Worm (Caenorhabditis elegans) whole organism, mixed stage, embryonic: ENCODE measurements around the gene W08E12.8.

Experiments
- M03D4.4 ChIP-seq: sonication (generic microtip); optimal IDR thresholded peaks from 2 replicates; lab custom pipeline; 2017; ENCODE audit warnings: mild to moderate bottlenecking, missing genetic modification characterization, missing compliant biosample characterization
- bed-3 ChIP-seq: fragments of 200-800 bp; sonication (Bioruptor generic); optimal IDR thresholded peaks from 3 replicates; lab custom pipeline; 2018; ENCODE audit warnings: mild to moderate bottlenecking, missing genetic modification characterization, moderate library complexity, missing compliant biosample characterization
- blmp-1 ChIP-seq: fragments of 150-350 bp; optimal IDR thresholded peaks from 2 replicates; lab custom pipeline; 2014; ENCODE audit warnings: missing biosample characterization, missing genetic modification characterization
- ceh-39 ChIP-seq: fragments of 150-350 bp; optimal IDR thresholded peaks from 2 replicates; lab custom pipeline; 2014; ENCODE audit warnings: missing biosample characterization, missing genetic modification characterization
- ceh-43 ChIP-seq: fragments of 200-800 bp; sonication (Bioruptor generic); optimal IDR thresholded peaks from 2 replicates; lab custom pipeline; 2018; ENCODE audit warnings: mild to moderate bottlenecking, missing genetic modification characterization, moderate library complexity, missing compliant biosample characterization
- ceh-83 ChIP-seq: fragments of 200-800 bp; sonication (Bioruptor generic); optimal IDR thresholded peaks from 2 replicates; lab custom pipeline; 2018; ENCODE audit warnings: mild to moderate bottlenecking, missing genetic modification characterization, missing compliant biosample characterization
- ces-1 ChIP-seq: fragments of 150-350 bp; optimal IDR thresholded peaks from 2 replicates; lab custom pipeline; 2014; ENCODE audit warnings: missing biosample characterization, missing genetic modification reagents, missing genetic modification characterization
- cnd-1 ChIP-seq: fragments of 200-800 bp; sonication (Bioruptor generic); optimal IDR thresholded peaks from 2 replicates; lab custom pipeline; 2018; ENCODE audit warnings: mild to moderate bottlenecking, missing genetic modification characterization, missing compliant biosample characterization
- drap-1 ChIP-seq: fragments of 200-800 bp; sonication (Bioruptor generic); optimal IDR thresholded peaks from 3 replicates; lab custom pipeline; 2018; ENCODE audit warnings: mild to moderate bottlenecking, missing genetic modification characterization, missing compliant biosample characterization
- elt-1 ChIP-seq: sonication (generic microtip); optimal IDR thresholded peaks from 2 replicates; lab custom pipeline; 2017; ENCODE audit warnings: missing genetic modification characterization, mild to moderate bottlenecking, missing compliant biosample characterization, antibody characterized with exemption, moderate library complexity, borderline replicate concordance; ENCODE audit not compliant: insufficient read depth
- elt-3 ChIP-seq: fragments of 150-350 bp; optimal IDR thresholded peaks from 2 replicates; lab custom pipeline; 2014; ENCODE audit warnings: missing biosample characterization, missing genetic modification characterization
- flh-1 ChIP-seq: fragments of 200-800 bp; sonication (Bioruptor generic); optimal IDR thresholded peaks from 2 replicates; lab custom pipeline; 2018; ENCODE audit warnings: mild to moderate bottlenecking, missing genetic modification characterization, moderate library complexity, missing compliant biosample characterization
- ham-2 ChIP-seq: fragments of 200-800 bp; sonication (Bioruptor generic); optimal IDR thresholded peaks from 2 replicates; lab custom pipeline; 2018; ENCODE audit warnings: mild to moderate bottlenecking, missing genetic modification characterization, missing compliant biosample characterization
- hlh-1 ChIP-seq: fragments of 150-350 bp; optimal IDR thresholded peaks from 2 replicates; lab custom pipeline; 2014; ENCODE audit warnings: missing biosample characterization, missing genetic modification reagents, missing genetic modification characterization
- lin-13 ChIP-seq: fragments of 150-350 bp; optimal IDR thresholded peaks from 2 replicates; lab custom pipeline; 2014; ENCODE audit warnings: missing biosample characterization, missing genetic modification characterization
- mab-5 ChIP-seq: fragments of 150-350 bp; optimal IDR thresholded peaks from 2 replicates; lab custom pipeline; 2014; ENCODE audit warnings: missing biosample characterization, missing genetic modification characterization
- mep-1 ChIP-seq: fragments of 150-350 bp; optimal IDR thresholded peaks from 2 replicates; lab custom pipeline; 2017; ENCODE audit warnings: missing biosample characterization, missing genetic modification reagents, missing genetic modification characterization, inconsistent platforms
- mls-2 ChIP-seq: sonication (generic microtip); optimal IDR thresholded peaks from 2 replicates; lab custom pipeline; 2016; ENCODE audit warnings: mild to moderate bottlenecking, missing genetic modification characterization, moderate library complexity, missing compliant biosample characterization
- nhr-12 ChIP-seq: fragments of 150-350 bp; optimal IDR thresholded peaks from 2 replicates; lab custom pipeline; 2014; ENCODE audit warnings: missing biosample characterization, missing genetic modification characterization
- nhr-2 ChIP-seq: fragments of 150-350 bp; optimal IDR thresholded peaks from 2 replicates; lab custom pipeline; 2014; ENCODE audit warnings: missing biosample characterization, missing genetic modification characterization
- nhr-237 ChIP-seq: fragments of 150-350 bp; optimal IDR thresholded peaks from 2 replicates; lab custom pipeline; 2014; ENCODE audit warnings: missing biosample characterization, missing genetic modification characterization
- nhr-28 ChIP-seq: fragments of 150-350 bp; optimal IDR thresholded peaks from 2 replicates; lab custom pipeline; 2014; ENCODE audit warnings: missing biosample characterization, missing genetic modification characterization
- nhr-76 ChIP-seq: sonication (generic microtip); optimal IDR thresholded peaks from 2 replicates; lab custom pipeline; 2017; ENCODE audit warnings: missing biosample characterization, missing genetic modification characterization
- pha-4 ChIP-seq: fragments of 150-350 bp; optimal IDR thresholded peaks from 2 replicates; lab custom pipeline; 2018; ENCODE audit warnings: missing biosample characterization, missing genetic modification reagents, missing genetic modification characterization
- sem-2 ChIP-seq: fragments of 200-800 bp; sonication (Bioruptor generic); optimal IDR thresholded peaks from 2 replicates; lab custom pipeline; 2018; ENCODE audit warnings: mild to moderate bottlenecking, missing genetic modification characterization, missing compliant biosample characterization
- snpc-4 ChIP-seq: fragments of 150-350 bp; optimal IDR thresholded peaks from 2 replicates; lab custom pipeline; 2014; ENCODE audit warnings: missing biosample characterization, missing genetic modification characterization
- sptf-1 ChIP-seq: sonication (generic microtip); optimal IDR thresholded peaks from 2 replicates; lab custom pipeline; 2017; ENCODE audit warnings: mild to moderate bottlenecking, missing genetic modification characterization, moderate library complexity, missing compliant biosample characterization
- tbx-8 ChIP-seq: fragments of 200-800 bp; sonication (Bioruptor generic); optimal IDR thresholded peaks from 2 replicates; lab custom pipeline; 2018; ENCODE audit warnings: mild to moderate bottlenecking, missing genetic modification characterization, moderate library complexity, missing compliant biosample characterization
- unc-120 ChIP-seq: sonication (generic microtip); optimal IDR thresholded peaks from 2 replicates; lab custom pipeline; 2017; ENCODE audit warnings: missing genetic modification characterization, missing compliant biosample characterization; ENCODE audit not compliant: poor library complexity, severe bottlenecking
- unc-39 ChIP-seq: fragments of 150-350 bp; optimal IDR thresholded peaks from 2 replicates; lab custom pipeline; 2014; ENCODE audit warnings: missing biosample characterization, missing genetic modification characterization
- unc-62 ChIP-seq: fragments of 150-350 bp; optimal IDR thresholded peaks from 2 replicates; lab custom pipeline; 2014; ENCODE audit warnings: missing biosample characterization, missing genetic modification reagents, missing genetic modification characterization
- zip-8 ChIP-seq: fragments of 150-350 bp; optimal IDR thresholded peaks from 2 replicates; lab custom pipeline; 2014; ENCODE audit warnings: missing biosample characterization, missing genetic modification characterization
- ztf-11 ChIP-seq: fragments of 150-350 bp; optimal IDR thresholded peaks from 2 replicates; lab custom pipeline; 2014; ENCODE audit warnings: missing biosample characterization, missing genetic modification characterization

W08E12.8 gene

DNA sequence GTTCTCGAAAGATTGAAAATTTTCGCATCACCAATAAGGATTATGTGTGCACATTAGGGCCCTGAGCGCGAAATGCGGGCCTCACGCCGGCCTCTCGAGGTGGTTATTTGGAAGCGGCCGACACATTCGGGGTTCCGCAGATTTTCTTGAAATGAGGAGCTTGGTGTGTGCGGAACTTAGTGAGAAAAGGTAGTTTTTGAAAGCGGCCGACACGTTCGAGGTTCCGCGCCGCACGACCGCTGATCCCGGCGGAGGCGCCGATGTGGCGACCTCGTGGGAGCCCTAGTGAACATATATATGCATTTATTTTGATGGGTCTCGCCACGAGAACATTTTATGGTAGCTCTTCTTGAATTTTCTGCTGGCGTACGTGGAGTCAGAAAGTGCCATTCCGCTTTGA lies 25.3 kb upstream of the W08E12.8 start:
- TF ChIP-seq M03D4.4 (tag; lab: Kevin White, UChicago) (no peak), ham-2 (GFP tag; lab: Kevin White, UChicago) (no peak)

- TF ChIP-seq pha-4 (no peak), elt-3 (no peak), ceh-39 (tag; lab: Kevin White, UChicago) (no peak), nhr-2 (no peak), drap-1 (GFP tag; lab: Kevin White, UChicago) (no peak)
Measured at ce11 chrIV:3267581-3267980, 24.6 kb upstream of the W08E12.8 start, which contains the start of gene clec-173. Gene clec-173 (minus strand): TSS chrIV:3267681.

- peak; percentile 62 for TF ChIP-seq zip-8 (tag; lab: Kevin White, UChicago)
- no peak for TF ChIP-seq nhr-76 (tag; lab: Kevin White, UChicago)
- peak; percentile 51 for TF ChIP-seq nhr-2
- TF ChIP-seq, all 35 proteins: peak for 2
Measured at ce11 chrIV:3271342-3271741, 20.8 kb upstream of the W08E12.8 start.

- no peak for TF ChIP-seq pha-4
Measured at ce11 chrIV:3273295-3273694, 18.9 kb upstream of the W08E12.8 start, which contains the start of gene T26C12.3. Gene T26C12.3 (minus strand): TSS chrIV:3273395.

DNA sequence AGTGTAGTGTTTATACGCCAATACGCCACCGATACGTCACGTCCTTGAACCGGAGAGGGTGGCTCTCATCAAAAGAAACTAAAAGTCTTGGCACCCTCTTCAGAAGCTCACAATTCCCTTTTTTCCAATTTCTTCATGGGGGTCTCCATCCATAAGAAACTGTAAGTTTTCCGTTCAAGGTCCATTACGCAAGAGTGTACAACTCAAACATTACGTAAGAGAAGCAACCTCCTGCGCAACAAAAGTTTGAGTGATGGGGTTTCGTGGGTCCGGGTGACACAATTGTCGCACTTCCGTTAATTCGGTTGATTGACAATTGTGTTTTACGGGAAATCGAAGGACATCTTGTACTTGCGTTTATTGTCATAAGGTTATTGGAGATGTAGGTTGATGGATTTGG lies 13.3 kb upstream of the W08E12.8 start:
- TF ChIP-seq nhr-2 (peak; percentile 74), zip-8 (tag; lab: Kevin White, UChicago) (peak; percentile 86), nhr-28 (tag; lab: Kevin White, UChicago) (no peak), unc-62 (GFP tag; lab: Kevin White, UChicago) (peak; percentile 87)

DNA sequence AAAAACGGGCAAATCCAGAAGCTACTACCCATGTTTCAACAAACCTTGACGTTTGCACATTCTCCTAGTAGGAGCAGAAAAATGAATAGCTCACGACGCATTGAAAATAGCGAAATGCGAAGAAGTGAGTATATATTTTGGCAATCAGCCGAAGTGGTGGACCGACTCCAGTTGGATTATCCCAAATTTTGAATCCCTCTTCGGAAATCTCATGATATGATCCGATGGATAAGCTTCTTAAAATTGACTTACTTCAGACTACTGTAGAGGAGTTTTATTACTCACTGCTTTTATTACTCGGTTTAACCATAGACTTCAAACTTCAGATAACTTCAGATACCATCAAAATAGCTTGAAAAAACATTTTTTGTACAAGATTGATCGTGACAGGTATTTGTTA lies 2.9 kb upstream of the W08E12.8 start, which contains the start of gene gcy-23:
TSS of gene gcy-23 (minus strand) at position 101 of the 400 bp plus-strand sequence.
- TF ChIP-seq nhr-237 (tag; lab: Kevin White, UChicago) (no peak), bed-3 (GFP tag; lab: Kevin White, UChicago) (no peak), ztf-11 (tag; lab: Kevin White, UChicago) (no peak), M03D4.4 (tag; lab: Kevin White, UChicago) (no peak), ces-1 (GFP tag; lab: Kevin White, UChicago) (no peak)

- TF ChIP-seq unc-120 (no peak), sem-2 (GFP tag; lab: Kevin White, UChicago) (no peak), mep-1 (tag; lab: Kevin White, UChicago) (no peak), ham-2 (GFP tag; lab: Kevin White, UChicago) (no peak), pha-4 (no peak), nhr-2 (no peak), ztf-11 (tag; lab: Kevin White, UChicago) (no peak), blmp-1 (tag; lab: Kevin White, UChicago) (no peak), sptf-1 (tag; lab: Kevin White, UChicago) (no peak), nhr-76 (tag; lab: Kevin White, UChicago) (no peak), mab-5 (tag; lab: Kevin White, UChicago) (no peak)
Measured at ce11 chrIV:3293800-3294493, 1.8 kb downstream of the W08E12.8 start.

ce11 chrIV:3294553-3295185 lies 2.5 kb downstream of the W08E12.8 start, which contains the start of gene W08E12.7:
Gene W08E12.7 (plus strand): TSS chrIV:3295135.
- TF ChIP-seq M03D4.4 (tag; lab: Kevin White, UChicago) = peak; percentile 69
- no peak for TF ChIP-seq elt-1
- TF ChIP-seq ceh-43 (GFP tag; lab: Kevin White, UChicago) = peak; percentile 40
- TF ChIP-seq snpc-4 = no peak
- peak; percentile 36 for TF ChIP-seq drap-1 (GFP tag; lab: Kevin White, UChicago)
- peak; percentile 77 for TF ChIP-seq cnd-1 (tag; lab: Kevin White, UChicago)
- no peak for TF ChIP-seq zip-8 (tag; lab: Kevin White, UChicago)
- peak; percentile 82 for TF ChIP-seq sptf-1 (tag; lab: Kevin White, UChicago)
- no peak for TF ChIP-seq flh-1 (GFP tag; lab: Kevin White, UChicago)
- peak; percentile 77 for TF ChIP-seq ceh-39 (tag; lab: Kevin White, UChicago)
- peak; percentile 25 for TF ChIP-seq ceh-83
- peak; percentile 95 for TF ChIP-seq lin-13 (tag; lab: Kevin White, UChicago)
- TF ChIP-seq elt-3 = no peak
- peak; percentile 96 for TF ChIP-seq nhr-237 (tag; lab: Kevin White, UChicago)
- no peak for TF ChIP-seq unc-39 (tag; lab: Kevin White, UChicago)
- no peak for TF ChIP-seq nhr-12 (tag; lab: Kevin White, UChicago)
- TF ChIP-seq mls-2 (tag; lab: Kevin White, UChicago) = peak; percentile 53
- no peak for TF ChIP-seq ham-2 (GFP tag; lab: Kevin White, UChicago)
- peak; percentile 25 for TF ChIP-seq tbx-8 (GFP tag; lab: Kevin White, UChicago)
- peak; percentile 45 for TF ChIP-seq blmp-1 (tag; lab: Kevin White, UChicago)
- peak; percentile 84 for TF ChIP-seq hlh-1 (tag; lab: Kevin White, UChicago)
- TF ChIP-seq mep-1 (tag; lab: Kevin White, UChicago) = peak; percentile 99
- no peak for TF ChIP-seq sem-2 (GFP tag; lab: Kevin White, UChicago)
